Fruit fly (Drosophila melanogaster): ENCODE data around the gene CG5347.

The CG5347 gene

DNA sequence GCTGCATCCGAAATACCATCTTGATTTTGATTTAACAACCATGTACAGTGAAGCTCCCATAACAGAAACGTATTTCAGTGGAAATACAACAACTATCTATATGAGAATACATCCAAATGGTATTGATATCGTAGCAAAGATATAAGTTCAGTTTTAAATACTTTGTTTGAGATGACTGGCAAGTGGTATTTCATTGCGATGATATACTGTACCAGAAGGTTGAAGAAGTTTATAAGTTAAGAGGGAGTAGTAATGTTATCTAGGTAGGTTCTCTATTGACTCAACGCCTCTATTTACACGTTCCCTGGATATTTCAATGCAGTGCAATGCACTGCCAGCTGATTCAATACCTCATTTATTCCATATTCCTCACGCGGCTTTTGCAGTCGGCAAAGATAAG lies 29.1 kb downstream of the CG5347 start (continued):
- TF ChIP-seq CG10209 (GFP tag; optimal IDR thresholded peaks at IDR 0.05) (no peak), CG11723 (GFP tag; optimal IDR thresholded peaks at IDR 0.05) (no peak), Hey (tag; optimal IDR thresholded peaks at IDR 0.05) (no peak), zen (tag; optimal IDR thresholded peaks at IDR 0.05) (no peak), Doc3 (GFP tag; IDR thresholded peaks at IDR 0.05; ENCODE audit: partially characterized antibody) (no peak), Sox100B (GFP tag; optimal IDR thresholded peaks at IDR 0.05) (peak; percentile 1), Atf6 (GFP tag; IDR thresholded peaks at IDR 0.05) (no peak), CG12744 (GFP tag; optimal IDR thresholded peaks at IDR 0.05) (no peak), shn (GFP tag; optimal IDR thresholded peaks at IDR 0.05) (no peak), CG15601 (tag; optimal IDR thresholded peaks at IDR 0.05) (peak; percentile 43), toy (GFP tag; IDR thresholded peaks at IDR 0.05) (no peak), CG8944 (GFP tag; optimal IDR thresholded peaks at IDR 0.05) (no peak), Kr (GFP tag; optimal IDR thresholded peaks at IDR 0.05) (no peak), hbn (GFP tag; IDR thresholded peaks at IDR 0.05; ENCODE audit: partially characterized antibody) (no peak), bsh (GFP tag; optimal IDR thresholded peaks at IDR 0.05) (peak in 1 of 2 experiments; percentile 60), amos (GFP tag; IDR thresholded peaks at IDR 0.05; ENCODE audit: partially characterized antibody) (no peak), CG4360 (GFP tag; IDR thresholded peaks at IDR 0.05) (no peak), CG15696 (tag; optimal IDR thresholded peaks at IDR 0.05) (no peak), CG12104 (GFP tag; optimal IDR thresholded peaks at IDR 0.05) (no peak), dimm (GFP tag; IDR thresholded peaks at IDR 0.05) (no peak), CG10654 (GFP tag; optimal IDR thresholded peaks at IDR 0.05) (no peak), grau (tag; optimal IDR thresholded peaks at IDR 0.05) (peak; percentile 68), nmo (GFP tag; optimal IDR thresholded peaks at IDR 0.05) (peak; percentile 35), Dad (GFP tag; optimal IDR thresholded peaks at IDR 0.05) (no peak), hb (GFP tag; IDR thresholded peaks at IDR 0.05; ENCODE audit: partially characterized antibody) (no peak), dm (GFP tag; optimal IDR thresholded peaks at IDR 0.05) (no peak), Dek (tag; optimal IDR thresholded peaks at IDR 0.05) (no peak), Fer1 (GFP tag; optimal IDR thresholded peaks at IDR 0.05) (no peak), CG16813 (GFP tag; IDR thresholded peaks at IDR 0.05; ENCODE audit: partially characterized antibody) (no peak), CG2678 (tag; optimal IDR thresholded peaks at IDR 0.05) (peak; percentile 15), rib (GFP tag; IDR thresholded peaks at IDR 0.05) (no peak), CG31441 (GFP tag; IDR thresholded peaks at IDR 0.05) (0 out of 2 replicates have a peak, but pooled peaks have one; percentile 21), Atf-2 (GFP tag; optimal IDR thresholded peaks at IDR 0.05) (no peak), CG4424 (GFP tag; optimal IDR thresholded peaks at IDR 0.05) (no peak), CG7839 (tag; optimal IDR thresholded peaks at IDR 0.05) (peak; percentile 38), NC2β (GFP tag; optimal IDR thresholded peaks at IDR 0.05) (no peak), zen2 (GFP tag; IDR thresholded peaks at IDR 0.05; ENCODE audit: partially characterized antibody) (no peak), CG2712 (tag; optimal IDR thresholded peaks at IDR 0.05) (peak; percentile 16), ro (GFP tag; IDR thresholded peaks at IDR 0.05) (no peak), mam (GFP tag; optimal IDR thresholded peaks at IDR 0.05) (no peak), CG9932 (GFP tag; IDR thresholded peaks at IDR 0.05) (no peak), fd102C (GFP tag; optimal IDR thresholded peaks at IDR 0.05) (no peak), CG14965 (GFP tag; optimal IDR thresholded peaks at IDR 0.05; ENCODE audit: borderline replicate concordance) (no peak), run (tag; optimal IDR thresholded peaks at IDR 0.05) (no peak), tgo (GFP tag; IDR thresholded peaks at IDR 0.05) (no peak), CG6813 (GFP tag; optimal IDR thresholded peaks at IDR 0.05) (no peak), al (GFP tag; IDR thresholded peaks at IDR 0.05) (no peak), esg (GFP tag; conservative IDR thresholded peaks at IDR 0.05) (no peak), CG32532 (GFP tag; IDR thresholded peaks at IDR 0.05) (no peak), CHES-1-like (GFP tag; optimal IDR thresholded peaks at IDR 0.05) (no peak), ara (GFP tag; IDR thresholded peaks at IDR 0.05) (peak; percentile 36; the same call in 1 of the 2 replicates)
